Worm (Caenorhabditis elegans) whole organism, L4/young adult: Measurements from ENCODE around the gene sulp-5.

Experiments used
- W03F9.2 ChIP-seq: fragments of 150-350 bp; optimal IDR thresholded peaks from 2 replicates; lab custom pipeline; 2014; ENCODE audit warnings: missing biosample characterization, missing genetic modification characterization
- dao-5 ChIP-seq: sonication (generic microtip); optimal IDR thresholded peaks from 2 replicates; lab custom pipeline; 2016; ENCODE audit warnings: missing genotype, missing genetic modification characterization, moderate library complexity, missing compliant biosample characterization

DNA sequence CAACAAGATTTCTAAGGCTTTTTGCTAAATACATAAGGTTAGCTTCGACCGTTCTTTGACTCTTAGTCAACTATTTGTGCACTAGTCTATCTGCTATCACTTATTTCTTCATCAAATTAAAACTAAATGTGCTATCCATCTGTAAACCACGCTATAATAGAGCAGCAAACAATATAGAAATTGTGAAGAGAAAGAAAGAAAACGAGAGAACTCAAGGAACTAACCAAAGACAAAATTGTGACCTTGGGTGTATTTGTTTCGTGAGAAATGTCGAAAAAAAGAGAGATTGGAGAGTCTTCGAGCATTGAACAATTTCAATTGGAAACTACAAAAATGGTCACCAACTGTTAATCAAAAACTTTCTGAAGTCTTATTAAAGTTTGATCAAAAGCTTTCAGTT, 5.3 kb downstream of the sulp-5 start:
- TF ChIP-seq dao-5 (tag; lab: Kevin White, UChicago) (no peak), W03F9.2 (tag; lab: Kevin White, UChicago) (no peak)
